Worm (Caenorhabditis elegans): ENCODE measurements around the gene Y54G2A.76.

The Y54G2A.76 gene

DNA sequence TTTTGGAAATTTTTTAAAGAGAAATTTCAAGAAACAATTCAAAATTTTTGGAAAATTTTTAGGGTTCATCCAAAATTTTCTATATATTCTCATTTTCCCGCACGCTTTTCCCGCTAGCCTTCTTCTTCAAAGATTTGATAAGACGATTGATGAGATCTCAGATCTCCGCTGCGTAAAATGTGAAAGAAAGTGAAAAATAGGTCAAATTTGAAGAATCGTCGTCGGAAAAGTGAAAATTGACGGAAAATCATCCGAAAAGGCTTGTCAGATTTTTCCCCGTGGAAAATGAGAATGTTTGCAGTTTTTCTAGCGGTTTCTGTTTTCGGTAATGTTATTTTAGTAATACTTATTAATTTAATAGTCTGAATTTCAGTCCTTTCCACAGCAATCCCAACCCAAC lies at the start of gene Y54G2A.76:
Y54G2A.76 (plus strand) TSS at position 203 of the 400 bp plus-strand sequence.
- no peak for TF ChIP-seq mls-2 (tag; optimal IDR thresholded peaks at IDR 0.05)
- TF ChIP-seq blmp-1 (tag; optimal IDR thresholded peaks at IDR 0.05), result peak; percentile 88
- TF ChIP-seq ham-2 (GFP tag; optimal IDR thresholded peaks at IDR 0.05), result peak; percentile 27
- no peak for TF ChIP-seq ces-1 (GFP tag; optimal IDR thresholded peaks at IDR 0.05)
- TF ChIP-seq elt-1 (tag; optimal IDR thresholded peaks at IDR 0.05; ENCODE audit: borderline replicate concordance, insufficient read depth), result peak; percentile 13

DNA sequence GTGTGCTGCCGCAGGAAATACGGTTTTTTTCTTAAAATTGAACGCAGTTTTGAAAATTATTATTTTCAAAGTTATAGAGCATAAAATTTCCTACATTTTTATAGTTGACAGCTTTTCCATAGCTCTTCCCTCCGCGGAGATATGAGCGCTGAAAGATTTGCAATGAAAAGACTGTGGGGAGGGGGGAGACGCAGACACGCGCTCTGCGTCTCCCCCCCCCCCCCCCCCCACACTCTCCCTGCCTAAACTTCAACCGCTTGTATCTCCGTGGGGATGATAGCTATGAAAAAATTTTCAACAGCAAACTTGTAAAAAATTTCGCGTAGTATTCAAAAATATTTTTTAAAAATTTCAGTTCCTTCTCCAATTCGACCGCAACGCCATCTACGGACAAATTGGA lies 47.7 kb upstream of the Y54G2A.76 start:
- TF ChIP-seq blmp-1 (tag; optimal IDR thresholded peaks at IDR 0.05) (no peak), nhr-2 (tag; optimal IDR thresholded peaks at IDR 0.05) (no peak), ztf-11 (tag; optimal IDR thresholded peaks at IDR 0.05) (no peak), lin-13 (tag; optimal IDR thresholded peaks at IDR 0.05) (no peak), cnd-1 (tag; optimal IDR thresholded peaks at IDR 0.05) (no peak), snpc-4 (tag; optimal IDR thresholded peaks at IDR 0.05) (no peak), unc-120 (tag; optimal IDR thresholded peaks at IDR 0.05; ENCODE audit: poor library complexity, severe bottlenecking) (no peak), zip-8 (tag; optimal IDR thresholded peaks at IDR 0.05) (no peak)

DNA sequence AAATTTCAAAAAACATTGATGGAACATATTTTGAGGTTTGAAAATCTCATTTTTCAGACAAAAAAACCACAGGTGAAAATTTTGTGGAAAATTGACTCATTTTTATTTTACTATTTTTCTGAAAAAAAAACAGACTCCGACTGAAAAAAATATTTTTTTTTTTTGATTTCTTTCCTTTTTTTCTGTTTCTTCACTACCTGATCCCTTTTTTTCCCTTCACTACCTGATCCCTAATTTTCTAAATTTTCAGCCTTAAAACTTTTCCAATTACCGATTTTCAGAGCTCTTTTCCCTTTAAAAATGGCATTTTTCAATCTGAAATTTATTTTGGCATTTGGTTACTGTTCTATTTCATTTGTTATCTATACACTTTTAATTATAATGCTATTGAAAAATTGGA lies 46.8 kb upstream of the Y54G2A.76 start, which contains the start of gene Y54G2A.77:
Y54G2A.77 (plus strand) TSS at position 301 of the 400 bp plus-strand sequence.
- TF ChIP-seq drap-1 (GFP tag; optimal IDR thresholded peaks at IDR 0.05), result no peak

DNA sequence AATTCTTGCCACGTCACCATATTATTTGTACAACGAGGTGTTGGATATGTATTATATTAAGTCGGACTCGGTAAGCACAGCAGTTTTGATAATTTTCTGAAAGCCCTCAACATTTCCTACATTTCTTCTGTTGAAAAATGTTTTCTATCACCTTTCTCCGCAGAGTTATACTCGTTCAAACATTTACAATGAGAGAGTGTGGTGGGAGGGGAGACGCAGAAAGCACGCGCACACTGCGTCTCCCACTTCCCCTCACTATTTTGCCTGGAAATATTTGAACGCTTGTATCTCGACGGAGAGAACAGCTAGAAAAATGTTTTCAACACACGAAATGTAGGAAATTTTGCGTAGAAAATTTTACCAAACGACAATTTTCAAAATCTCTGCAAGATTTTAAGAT lies 45.0 kb upstream of the Y54G2A.76 start:
- TF ChIP-seq unc-62 (GFP tag; optimal IDR thresholded peaks at IDR 0.05), result no peak

DNA sequence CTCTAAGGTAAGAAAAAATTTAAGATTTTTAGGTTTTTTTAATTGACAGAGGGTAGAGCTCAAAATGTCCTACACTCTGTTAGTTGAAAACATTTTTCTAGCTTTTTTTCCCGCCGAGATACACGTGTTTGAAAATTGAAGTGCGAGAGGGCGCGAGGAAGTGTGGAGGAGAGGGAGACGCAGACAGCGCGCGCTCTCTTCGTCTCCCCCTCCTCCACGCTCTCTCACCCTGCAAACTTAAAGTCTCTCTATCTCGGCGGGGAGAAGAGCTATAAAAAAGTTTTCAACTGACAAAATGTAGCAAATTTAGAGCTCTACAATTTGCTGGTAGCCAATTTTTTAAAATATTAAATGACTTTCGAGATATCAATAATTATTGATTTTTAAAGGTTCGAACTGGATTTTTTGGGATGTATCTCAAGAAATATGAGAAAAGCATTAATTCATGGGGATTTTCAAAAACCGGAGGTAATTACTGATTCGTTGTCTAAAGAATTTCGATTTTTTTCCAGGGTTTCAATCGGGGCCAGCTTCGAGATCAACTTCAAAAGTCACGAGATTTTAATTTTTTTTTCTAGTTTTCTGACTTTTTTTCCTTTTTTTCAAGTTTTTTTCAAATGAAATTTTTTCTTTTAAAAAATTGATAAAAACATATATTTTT lies 44.0 kb upstream of the Y54G2A.76 start:
- peak; percentile 12 for TF ChIP-seq sptf-1 (tag; optimal IDR thresholded peaks at IDR 0.05)
- no peak for TF ChIP-seq mab-5 (tag; optimal IDR thresholded peaks at IDR 0.05)

DNA sequence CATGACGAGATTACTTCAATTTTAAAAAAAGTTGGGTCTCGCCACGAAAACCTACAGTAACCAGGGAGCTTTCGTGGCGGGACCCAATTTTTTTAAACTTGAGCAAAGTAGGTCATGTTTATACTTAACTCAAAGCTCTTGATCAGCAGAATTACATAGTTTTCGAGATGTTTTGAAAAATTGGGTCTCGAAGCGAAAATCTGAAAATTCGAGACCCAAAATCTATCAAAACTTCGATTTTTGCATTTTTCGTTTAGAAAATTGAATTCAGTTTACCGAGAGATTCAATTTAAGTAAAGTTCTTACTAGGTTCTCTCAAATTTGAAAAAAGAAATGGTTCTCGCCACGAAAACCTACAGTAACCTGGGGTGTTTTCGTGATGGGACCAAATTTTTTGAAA lies 39.1 kb upstream of the Y54G2A.76 start:
- TF ChIP-seq pha-4 (tag; optimal IDR thresholded peaks at IDR 0.05) (no peak), blmp-1 (tag; optimal IDR thresholded peaks at IDR 0.05) (no peak), lin-13 (tag; optimal IDR thresholded peaks at IDR 0.05) (no peak), ceh-83 (GFP tag; optimal IDR thresholded peaks at IDR 0.05) (no peak), ceh-43 (GFP tag; optimal IDR thresholded peaks at IDR 0.05) (no peak), ceh-39 (tag; optimal IDR thresholded peaks at IDR 0.05) (no peak), tbx-8 (GFP tag; optimal IDR thresholded peaks at IDR 0.05) (no peak)

DNA sequence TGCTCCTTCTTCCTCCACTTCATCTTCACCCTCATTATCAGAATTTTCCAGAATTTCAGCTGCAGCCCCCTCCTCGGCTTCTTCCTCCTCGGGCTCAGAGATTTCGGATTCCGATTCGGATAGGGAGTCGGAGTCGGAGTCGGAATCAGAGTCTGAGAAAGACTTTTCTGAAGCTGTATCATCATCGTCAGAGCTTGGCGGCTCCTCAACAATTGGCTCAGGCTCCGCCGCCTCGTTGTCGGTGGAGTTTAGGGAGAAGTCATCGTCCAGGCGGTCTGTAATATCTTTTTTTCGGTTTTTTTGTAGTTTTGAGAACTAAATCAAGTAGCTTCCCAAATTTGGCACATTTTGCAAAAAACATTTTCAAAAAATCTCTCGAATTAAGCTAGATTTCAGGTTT lies 38.4 kb upstream of the Y54G2A.76 start:
- TF ChIP-seq mab-5 (tag; optimal IDR thresholded peaks at IDR 0.05), result no peak
- no peak for TF ChIP-seq sem-2 (GFP tag; optimal IDR thresholded peaks at IDR 0.05)
- TF ChIP-seq cnd-1 (tag; optimal IDR thresholded peaks at IDR 0.05), result no peak
- no peak for TF ChIP-seq snpc-4 (tag; optimal IDR thresholded peaks at IDR 0.05)
- TF ChIP-seq ceh-39 (tag; optimal IDR thresholded peaks at IDR 0.05), result no peak
- no peak for TF ChIP-seq pha-4 (tag; optimal IDR thresholded peaks at IDR 0.05)
- no peak for TF ChIP-seq lsy-2 (tag; optimal IDR thresholded peaks at IDR 0.05)
- no peak for TF ChIP-seq ces-1 (GFP tag; optimal IDR thresholded peaks at IDR 0.05)

DNA sequence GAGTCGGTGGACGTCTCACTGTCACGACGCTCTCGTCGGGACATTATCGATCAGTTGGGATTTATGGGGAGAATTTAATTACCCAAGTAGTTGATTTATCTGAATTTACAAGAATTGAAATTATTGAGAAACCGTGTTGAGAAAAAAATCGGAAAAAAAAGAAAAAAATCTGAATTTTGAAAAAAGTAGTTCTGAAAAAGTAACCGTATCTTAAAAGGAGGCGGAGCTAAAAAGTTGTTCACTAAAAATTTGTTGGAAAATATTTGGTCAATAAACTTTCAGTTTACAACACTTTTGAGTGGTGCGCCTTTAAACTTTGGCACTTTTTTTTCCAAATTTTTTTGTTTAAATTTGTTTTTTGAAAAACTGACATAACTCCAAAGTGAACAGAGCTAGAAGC lies 37.5 kb upstream of the Y54G2A.76 start, which contains the start of gene Y54G2A.11:
Y54G2A.11 (minus strand) TSS at position 101 of the 400 bp plus-strand sequence.
- no peak for TF ChIP-seq snpc-4 (tag; optimal IDR thresholded peaks at IDR 0.05)
- TF ChIP-seq mab-5 (tag; optimal IDR thresholded peaks at IDR 0.05), result no peak
- TF ChIP-seq M03D4.4 (tag; optimal IDR thresholded peaks at IDR 0.05), result no peak
- no peak for TF ChIP-seq ces-1 (GFP tag; optimal IDR thresholded peaks at IDR 0.05)
- TF ChIP-seq unc-62 (GFP tag; optimal IDR thresholded peaks at IDR 0.05), result no peak
- TF ChIP-seq mls-2 (tag; optimal IDR thresholded peaks at IDR 0.05), result no peak
